Fruit fly (Drosophila melanogaster): ENCODE results near the gene AhcyL2.

DNA sequence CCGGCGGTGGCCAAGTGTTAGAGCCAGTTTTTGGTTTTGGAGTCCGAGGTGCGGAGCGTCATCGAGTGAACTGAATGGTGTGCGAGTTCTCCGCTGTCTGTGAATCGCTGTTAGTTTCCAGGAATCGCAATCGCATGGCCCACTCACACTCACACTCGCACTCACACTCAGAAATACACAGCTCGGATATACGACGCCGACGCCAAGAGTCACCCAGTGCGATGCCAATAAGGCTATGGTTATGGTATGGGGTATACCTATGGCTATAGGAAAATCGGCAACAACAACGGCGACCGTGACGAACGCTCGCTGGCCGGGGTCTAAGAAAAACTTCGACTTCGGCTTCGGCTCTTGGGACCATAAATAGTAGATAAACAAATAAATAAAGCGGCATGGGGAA, 9.8 kb downstream of the AhcyL2 start, which contains the start of gene Abd-B:
- TF ChIP-seq Myc (optimal IDR thresholded peaks at IDR 0.05): no peak
- no peak for TF ChIP-seq Sin3A (optimal IDR thresholded peaks at IDR 0.05)
- TF ChIP-seq psq (optimal IDR thresholded peaks at IDR 0.05): no peak

All from Kc167 (cell line).